Fruit fly (Drosophila melanogaster) ovary, adult (tissue): ENCODE results near the gene Srp9.

Experiments used
- CG17801 ChIP-seq: fragments of 200-800 bp; optimal IDR thresholded peaks from 2 replicates; lab custom pipeline; 2019; ENCODE audit warnings: missing biosample characterization, mild to moderate bottlenecking, missing genetic modification characterization, moderate library complexity; ENCODE audit not compliant: partially characterized antibody

The Srp9 gene

DNA sequence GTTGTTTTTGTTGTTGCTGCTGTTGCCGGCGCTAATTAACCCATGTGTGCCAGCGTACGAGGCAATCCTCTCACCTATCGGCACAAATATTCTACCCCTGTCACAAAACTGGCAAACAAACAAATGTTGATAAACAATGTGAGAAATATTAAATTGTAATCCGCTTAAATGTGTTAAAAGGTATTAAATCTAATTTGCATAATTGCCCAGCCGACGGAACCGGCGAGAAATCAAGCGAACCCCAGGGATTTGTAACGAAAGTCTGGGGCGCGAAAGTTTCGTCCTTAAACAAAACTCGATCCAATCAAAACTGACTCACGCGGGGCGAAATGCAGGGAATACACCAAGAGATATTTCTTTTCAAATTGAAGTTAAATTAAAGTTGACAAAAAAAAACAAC lies 20.5 kb downstream of the Srp9 start:
- TF ChIP-seq CG17801, result no peak

DNA sequence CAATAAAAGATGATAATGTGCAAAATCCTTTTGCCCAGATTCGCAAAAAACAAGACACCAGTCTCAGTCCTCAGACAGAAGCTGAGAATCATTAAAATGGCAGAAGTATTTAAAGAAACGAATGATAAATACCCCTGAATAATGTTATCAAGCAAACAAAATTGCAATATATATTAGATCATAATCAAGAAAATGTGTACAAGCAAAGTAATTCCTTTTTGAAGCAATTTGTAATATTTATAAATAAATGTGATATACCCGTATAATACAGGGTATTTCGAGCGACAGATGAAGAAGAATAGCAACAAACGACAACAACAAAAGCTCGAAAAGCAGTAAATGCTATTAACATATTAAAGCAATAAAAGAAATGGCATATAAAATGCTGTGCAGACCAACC lies 21.9 kb downstream of the Srp9 start:
- no peak for TF ChIP-seq CG17801

DNA sequence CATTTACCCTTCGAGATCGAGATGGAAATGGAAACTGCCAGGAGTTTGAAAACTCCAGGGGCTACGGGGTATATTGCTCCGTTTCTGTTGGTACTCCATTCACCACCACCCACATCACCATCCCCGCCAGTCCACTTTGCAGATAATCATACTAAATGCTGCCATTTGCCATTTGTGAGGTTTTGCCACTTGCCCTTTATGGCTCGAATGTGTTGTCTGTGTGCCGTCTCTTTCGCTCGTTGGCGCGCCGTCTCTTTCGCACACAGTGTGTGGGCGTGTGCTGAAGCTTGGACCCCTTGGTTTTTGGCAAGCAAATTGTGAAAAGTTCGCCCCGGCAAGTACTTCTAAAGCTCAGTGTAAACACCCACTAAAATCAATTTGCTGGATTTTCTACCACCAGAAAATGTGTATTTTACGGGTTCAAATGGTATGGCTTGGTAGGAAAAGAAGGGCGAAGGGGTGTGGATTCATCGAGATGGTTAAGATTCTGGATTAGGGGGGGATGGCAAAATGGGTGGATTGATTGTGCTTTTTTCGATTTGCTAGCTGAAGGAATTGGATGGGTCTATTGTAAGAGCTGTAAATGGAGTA lies 22.5 kb downstream of the Srp9 start:
- no peak for TF ChIP-seq CG17801

DNA sequence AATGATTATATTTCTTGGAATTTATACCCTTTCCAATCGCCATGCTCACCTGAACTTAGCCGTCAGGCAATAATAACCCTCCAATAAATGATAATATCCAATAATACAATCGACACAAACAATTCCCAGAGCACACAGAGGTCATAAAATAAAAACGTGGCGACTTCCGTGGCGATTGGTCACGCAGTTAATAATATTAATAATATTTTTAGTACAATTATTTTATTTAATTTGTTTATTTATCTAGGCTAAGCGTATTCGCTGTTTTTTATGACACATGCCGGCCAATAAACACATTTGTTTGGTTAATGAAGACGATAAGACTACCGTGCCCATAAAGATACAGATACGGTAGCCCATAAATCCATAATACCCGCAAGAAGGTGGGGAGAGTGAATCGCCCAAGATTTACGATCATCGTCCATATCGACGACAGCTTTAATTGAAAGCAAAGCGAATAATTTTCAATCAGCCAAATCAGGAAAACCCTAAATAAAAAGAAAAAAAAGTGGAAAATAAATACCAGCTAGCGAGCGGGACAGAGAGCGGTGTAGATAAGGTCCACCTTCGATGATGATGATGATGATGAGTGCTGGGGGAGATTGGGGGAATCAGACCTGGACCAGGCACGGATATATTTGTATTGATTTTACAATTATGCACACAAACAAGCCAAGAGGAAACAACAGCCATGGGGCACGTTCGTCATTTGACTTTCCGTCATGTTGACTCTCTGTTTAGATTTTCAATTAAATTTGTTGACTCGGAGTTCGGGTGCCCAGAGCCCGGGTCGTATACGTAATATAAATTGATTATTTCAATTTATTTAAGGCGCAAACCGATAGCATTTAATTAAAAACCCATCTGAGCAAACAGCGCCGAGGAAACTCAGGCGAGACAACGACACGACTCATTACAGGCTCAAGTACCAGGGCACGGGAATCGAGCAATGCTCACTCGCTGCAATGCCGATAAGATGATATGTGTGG lies 24.8 kb downstream of the Srp9 start:
- peak; percentile 62 for TF ChIP-seq CG17801

DNA sequence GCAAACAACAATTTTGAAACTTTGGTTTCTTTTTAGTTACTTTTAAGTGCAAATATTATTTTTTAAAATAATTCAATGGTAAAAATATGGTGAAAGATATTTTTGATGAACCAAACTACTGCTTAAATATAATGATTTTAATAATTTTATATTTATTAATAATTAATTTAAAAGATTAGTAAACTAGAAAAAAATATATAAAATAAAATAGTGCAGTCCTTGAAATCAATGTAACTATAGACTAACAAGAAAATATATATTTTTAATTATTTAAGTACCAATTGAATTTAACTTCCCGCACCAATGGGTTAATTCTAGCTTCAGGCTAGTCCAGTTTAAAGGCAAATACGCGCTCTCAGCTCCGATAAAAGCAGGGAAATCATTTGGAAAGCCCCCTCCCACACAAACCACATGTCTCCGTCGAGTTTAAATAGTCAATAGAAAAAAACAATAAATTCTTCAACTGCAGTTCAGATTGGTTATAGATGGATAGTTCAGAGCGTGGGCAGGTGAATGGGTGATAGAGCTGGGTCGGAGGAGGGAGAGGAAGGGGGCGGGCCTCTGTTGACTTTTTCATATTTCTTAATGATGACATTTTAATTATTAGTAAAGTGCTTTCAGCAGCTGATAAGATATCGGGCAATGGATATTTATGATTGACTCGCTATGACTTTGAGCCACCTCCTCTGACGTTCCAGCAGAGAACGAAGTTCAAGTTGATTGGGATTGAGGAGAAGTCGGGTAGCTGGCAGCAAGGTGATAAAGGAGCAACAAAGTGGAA lies 26.0 kb downstream of the Srp9 start:
- no peak for TF ChIP-seq CG17801

DNA sequence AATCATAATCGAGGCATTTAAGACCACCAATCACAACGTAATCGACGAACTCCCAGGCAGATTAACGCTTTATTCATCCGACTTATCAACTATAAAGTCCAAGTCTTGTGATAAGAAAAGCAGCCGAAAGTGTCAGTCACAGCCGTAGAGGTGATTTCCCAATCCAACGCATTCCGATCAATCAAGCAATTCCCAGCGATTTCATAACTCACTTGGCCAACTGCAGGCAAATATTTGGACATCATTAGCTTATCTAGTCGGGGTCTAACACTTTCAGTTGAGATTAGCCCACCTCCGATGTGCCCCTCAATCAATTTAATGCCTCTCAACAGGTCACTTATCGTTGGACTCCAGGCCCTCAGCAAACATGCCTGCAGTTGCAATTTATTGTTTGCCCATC lies 26.8 kb downstream of the Srp9 start:
- no peak for TF ChIP-seq CG17801

DNA sequence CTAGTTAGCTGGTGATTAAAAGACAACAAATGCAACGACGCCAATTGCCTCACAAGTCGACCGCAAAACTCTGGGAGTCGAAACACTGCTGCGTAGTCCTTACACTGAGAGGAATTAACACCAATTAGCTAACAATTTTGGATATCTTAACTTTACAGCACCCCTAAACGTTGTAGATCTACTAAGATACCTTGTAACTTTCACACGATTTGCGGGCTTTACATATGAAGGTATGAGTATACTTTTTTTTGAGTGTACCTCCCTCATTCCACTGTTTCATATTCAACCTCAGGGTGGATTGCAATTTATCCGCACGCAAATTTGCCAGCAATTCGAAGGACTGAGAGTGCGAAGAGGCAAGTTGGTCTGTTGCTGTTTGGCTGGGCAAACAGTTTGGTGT lies 27.4 kb downstream of the Srp9 start:
- no peak for TF ChIP-seq CG17801

DNA sequence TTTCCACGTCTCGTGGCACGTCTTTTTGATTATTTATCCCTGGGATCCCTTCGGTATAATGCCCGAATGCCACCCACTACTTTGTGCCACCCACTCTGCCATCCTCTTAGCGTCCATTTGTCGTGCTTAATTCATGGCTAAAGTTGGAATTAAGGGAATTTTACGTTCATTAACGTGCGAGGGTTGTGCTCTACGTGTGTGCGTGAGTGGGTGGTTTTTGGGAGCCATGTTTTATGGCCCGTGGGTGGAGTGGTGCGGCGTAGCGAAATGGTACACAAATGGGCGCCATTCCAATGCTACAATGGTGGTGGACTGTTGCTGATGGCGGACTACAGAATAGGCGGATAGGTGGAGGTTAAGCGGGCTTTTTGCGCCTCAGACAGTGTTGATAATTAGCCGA lies 31.0 kb downstream of the Srp9 start:
- TF ChIP-seq CG17801, result no peak

DNA sequence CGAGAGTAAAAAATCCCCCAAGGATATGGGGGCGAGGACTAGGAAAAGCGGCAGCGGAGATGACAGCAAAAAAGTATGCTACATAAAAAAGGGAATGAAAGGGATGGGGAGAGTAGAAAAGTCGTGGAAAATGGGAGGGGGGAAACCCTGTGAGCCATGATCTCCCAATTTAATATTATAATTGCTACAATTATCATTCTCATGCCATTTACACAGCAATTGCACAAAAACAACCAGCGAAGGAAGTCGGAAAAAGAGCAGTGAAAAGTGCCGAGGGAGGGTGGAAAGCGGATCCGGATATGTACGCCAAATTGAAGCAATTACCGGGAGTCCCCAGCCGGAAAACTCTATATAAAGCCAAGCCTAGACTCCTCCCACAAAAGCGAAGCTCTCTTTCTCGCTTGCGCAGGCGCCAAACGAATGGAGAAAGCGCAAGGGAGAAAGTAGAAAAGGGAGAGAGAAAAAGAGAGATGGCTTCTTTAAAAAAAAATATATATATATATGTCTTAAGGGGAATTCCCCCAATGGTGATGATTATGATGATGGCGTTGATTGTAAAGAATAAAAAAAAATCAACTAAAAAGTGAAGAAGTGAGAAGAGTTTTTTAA lies 32.4 kb downstream of the Srp9 start:
- no peak for TF ChIP-seq CG17801

DNA sequence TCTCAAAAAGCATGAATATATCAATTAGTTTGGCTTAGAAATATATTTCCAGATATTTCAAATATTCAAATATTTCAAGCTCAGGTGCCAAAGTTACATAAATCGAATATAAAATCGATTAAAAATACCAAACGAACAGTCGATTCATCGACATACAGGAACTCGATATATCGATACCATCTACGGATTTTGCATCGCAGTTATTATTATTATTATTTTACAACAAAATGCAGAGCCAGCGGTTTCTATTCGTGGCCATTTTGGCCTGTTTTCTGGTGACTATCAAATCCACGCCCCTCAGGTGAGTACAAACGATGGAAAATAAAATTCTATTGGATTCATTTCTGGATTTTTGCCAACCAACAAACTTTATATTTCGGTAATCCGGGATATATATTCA lies 34.3 kb downstream of the Srp9 start, which contains the start of gene RNaseX25:
Gene RNaseX25, plus strand, starts transcription at position 147 of the 400 bp plus-strand sequence.
- TF ChIP-seq CG17801, result peak; percentile 65

DNA sequence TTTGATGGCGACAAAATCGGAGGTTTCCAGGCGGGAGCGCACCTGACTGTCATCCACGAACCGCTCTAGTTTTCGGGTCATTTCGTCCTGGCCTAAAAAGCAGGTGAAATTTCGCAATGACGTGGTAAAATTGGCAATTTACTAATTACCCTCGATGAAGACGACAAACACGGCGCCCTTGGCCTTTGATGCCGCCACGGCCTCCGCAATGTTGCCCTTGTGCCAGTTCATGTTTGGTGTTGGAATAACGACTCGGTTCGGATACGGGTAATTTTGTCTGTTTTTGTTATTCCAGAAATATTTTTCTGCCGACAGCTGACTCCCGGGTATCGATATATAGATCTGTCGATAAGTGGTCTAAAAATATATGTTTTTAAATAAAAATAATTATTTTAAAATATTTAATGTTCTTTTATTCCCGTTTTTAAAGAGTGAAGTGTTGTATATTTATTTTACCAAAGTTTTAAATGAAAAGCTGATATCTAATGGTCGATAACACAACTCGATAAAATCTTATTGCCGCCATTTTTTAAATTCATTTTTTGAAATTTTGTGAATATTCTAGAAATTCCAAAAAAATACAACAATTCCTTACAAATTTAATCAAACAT lies 38.6 kb downstream of the Srp9 start, which contains the start of gene CG8042:
Gene CG8042, minus strand, starts transcription at position 321 of the 611 bp plus-strand sequence.
- no peak for TF ChIP-seq CG17801

DNA sequence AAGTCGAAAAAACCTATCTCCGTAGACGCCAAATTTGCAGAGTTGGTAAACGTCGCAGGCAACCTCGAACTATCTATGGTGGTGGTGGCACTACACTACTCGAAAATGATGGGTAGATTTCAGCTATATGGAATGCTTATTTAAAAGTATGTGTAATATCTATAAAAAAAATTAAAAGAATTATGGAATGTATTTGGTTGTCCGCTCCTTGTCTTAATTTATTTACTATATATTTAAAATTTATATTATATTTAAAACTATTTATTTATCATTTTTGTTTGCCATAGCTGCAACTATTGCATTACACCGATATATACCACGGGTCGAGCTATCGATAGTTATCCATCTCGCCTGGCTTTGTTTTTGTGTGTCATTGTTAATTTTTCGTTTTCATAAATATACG lies 39.9 kb downstream of the Srp9 start, which contains the start of the genes HP4 and CG8209:
Gene HP4, minus strand, starts transcription at position 74 of the 403 bp plus-strand sequence.
Gene CG8209, plus strand, starts transcription at position 326 of the 403 bp plus-strand sequence.
- peak; percentile 88 for TF ChIP-seq CG17801

DNA sequence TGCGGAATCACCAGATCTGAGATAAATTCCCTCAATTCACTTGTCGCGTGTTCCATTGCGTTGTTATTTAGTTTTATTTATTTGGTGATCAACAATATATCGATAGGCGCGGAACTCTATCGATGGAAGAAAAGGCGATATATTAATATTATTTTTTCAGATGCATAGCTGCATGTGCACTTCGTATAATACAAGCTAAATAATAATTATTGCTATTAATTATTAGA lies 42.3 kb downstream of the Srp9 start, which contains the start of gene Pop4:
Gene Pop4, minus strand, starts transcription at position 101 of the 227 bp plus-strand sequence.
- no peak for TF ChIP-seq CG17801

DNA sequence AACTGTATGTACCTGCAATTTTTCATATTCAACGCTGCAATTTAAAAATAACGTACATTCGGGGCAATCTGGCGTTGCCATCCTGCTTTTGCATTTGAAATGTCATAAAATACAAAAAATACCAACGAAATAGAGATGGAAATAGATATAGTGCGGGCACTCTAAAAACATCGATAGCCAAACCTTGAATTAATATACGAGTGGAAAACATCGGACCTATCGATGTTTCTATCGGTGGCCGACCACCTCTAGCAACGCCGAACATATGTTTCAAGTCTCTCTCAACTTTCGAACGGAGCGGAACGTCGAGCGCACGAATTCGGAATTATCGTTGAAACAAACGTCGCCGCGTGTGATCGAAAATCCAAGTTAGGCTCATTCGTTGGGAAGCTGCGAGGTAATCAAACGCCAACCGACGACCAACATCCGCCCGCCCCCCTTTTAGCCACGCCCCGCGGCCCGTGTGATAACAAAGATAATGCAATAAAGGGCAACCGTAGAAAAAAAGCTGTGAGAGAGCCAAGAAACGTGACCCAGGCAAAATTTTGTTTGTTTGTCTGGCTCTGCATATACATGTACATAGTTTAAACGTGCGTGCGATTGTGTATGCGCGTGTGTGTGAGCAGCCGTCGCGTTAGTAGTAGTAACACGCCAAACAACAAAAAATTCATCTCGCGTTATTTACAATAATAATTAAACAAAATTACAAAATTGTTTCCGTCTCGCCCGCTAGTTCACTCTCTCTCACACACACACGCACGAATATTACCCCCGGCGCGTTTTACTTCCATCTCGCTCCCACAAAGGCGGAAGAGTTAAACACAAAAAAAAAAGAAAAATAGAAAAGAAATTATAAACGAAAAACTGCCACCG lies 42.8 kb downstream of the Srp9 start, which contains the start of gene nmo:
Gene nmo, plus strand, starts transcription at position 270 of the 873 bp plus-strand sequence.
- TF ChIP-seq CG17801, result peak; percentile 54
